Fruit fly (Drosophila melanogaster) whole organism, embryonic: Measurements from ENCODE around the gene gro.
A peak's percentile ranks its signal among the peaks of the same experiment; 100 is the strongest.

ENCODE experiments used
- CG12236 ChIP-seq: fragments of 200-800 bp; sonication (Bioruptor generic); optimal IDR thresholded peaks from 2 replicates; lab custom pipeline; 2016; ENCODE audit warnings: missing biosample characterization, missing genetic modification characterization
- CG12942 ChIP-seq: fragments of 200-800 bp; sonication (Bioruptor generic); optimal IDR thresholded peaks from 3 replicates; lab custom pipeline; 2016; ENCODE audit warnings: missing biosample characterization, missing genetic modification characterization
- CG13775 ChIP-seq: fragments of 200-800 bp; sonication (Bioruptor generic); optimal IDR thresholded peaks from 3 replicates; lab custom pipeline; 2017; ENCODE audit warnings: missing biosample characterization, mild to moderate bottlenecking, missing genetic modification characterization
- CG15011 ChIP-seq: fragments of 200-800 bp; sonication (Bioruptor generic); optimal IDR thresholded peaks from 3 replicates; lab custom pipeline; 2018; ENCODE audit warnings: missing biosample characterization, mild to moderate bottlenecking, missing genetic modification characterization
- CG17802 ChIP-seq: fragments of 200-800 bp; sonication (Bioruptor generic); optimal IDR thresholded peaks from 2 replicates; lab custom pipeline; 2018; ENCODE audit warnings: missing biosample characterization, mild to moderate bottlenecking, missing genetic modification characterization, moderate library complexity
- CG18619 ChIP-seq: fragments of 200-800 bp; sonication (Bioruptor generic); optimal IDR thresholded peaks from 3 replicates; lab custom pipeline; 2017; ENCODE audit warnings: missing biosample characterization, mild to moderate bottlenecking, missing genetic modification characterization
- CG2875 ChIP-seq: fragments of 200-800 bp; sonication (Bioruptor generic); optimal IDR thresholded peaks from 2 replicates; lab custom pipeline; 2017; ENCODE audit warnings: missing biosample characterization, mild to moderate bottlenecking, missing genetic modification characterization, missing genetic modification reagents
- CG32532 ChIP-seq: fragments of 200-800 bp; sonication (Bioruptor generic); IDR thresholded peaks from 2 replicates; pipeline ENCODE4 v1.3.6; 2022; ENCODE audit warnings: missing biosample characterization, missing genetic modification characterization
- CG3407 ChIP-seq: fragments of 200-800 bp; sonication (Bioruptor generic); optimal IDR thresholded peaks from 2 replicates; lab custom pipeline; 2018; ENCODE audit warnings: missing biosample characterization, mild to moderate bottlenecking, missing genetic modification characterization
- CG34422 ChIP-seq: fragments of 200-800 bp; sonication (Bioruptor generic); IDR thresholded peaks from 3 replicates; pipeline ENCODE4 v1.3.6; 2022; ENCODE audit warnings: missing biosample characterization, missing genetic modification characterization
- CG4707 ChIP-seq: fragments of 200-800 bp; sonication (Bioruptor generic); optimal IDR thresholded peaks from 2 replicates; lab custom pipeline; 2018; ENCODE audit warnings: missing biosample characterization, mild to moderate bottlenecking, missing genetic modification characterization, moderate library complexity
- CG5953 ChIP-seq: fragments of 200-800 bp; sonication (Bioruptor generic); IDR thresholded peaks from 2 replicates; pipeline ENCODE4 v1.3.6; 2022; ENCODE audit warnings: missing biosample characterization, missing genetic modification characterization
- CG6254 ChIP-seq: fragments of 200-800 bp; sonication (Bioruptor generic); optimal IDR thresholded peaks from 3 replicates; lab custom pipeline; 2017; ENCODE audit warnings: mild to moderate bottlenecking, missing biosample characterization, missing genetic modification reagents, missing genetic modification characterization
- CG7839 ChIP-seq: fragments of 200-800 bp; sonication (Bioruptor generic); optimal IDR thresholded peaks from 3 replicates; lab custom pipeline; 2018; ENCODE audit warnings: missing biosample characterization, mild to moderate bottlenecking, missing genetic modification characterization, moderate library complexity
- CG7987 ChIP-seq: fragments of 200-800 bp; sonication (Bioruptor generic); optimal IDR thresholded peaks from 2 replicates; lab custom pipeline; 2018; ENCODE audit warnings: missing biosample characterization, mild to moderate bottlenecking, missing genetic modification characterization, moderate library complexity
- CG8924 ChIP-seq: fragments of 200-800 bp; optimal IDR thresholded peaks from 3 replicates; lab custom pipeline; 2019; ENCODE audit warnings: missing biosample characterization, mild to moderate bottlenecking, missing genetic modification characterization, moderate library complexity
- CG9215 ChIP-seq: fragments of 200-800 bp; sonication (Bioruptor generic); IDR thresholded peaks from 2 replicates; pipeline ENCODE4 v1.3.6; 2022; ENCODE audit warnings: missing biosample characterization, missing genetic modification characterization
- CG9876 ChIP-seq: fragments of 200-800 bp; sonication (Bioruptor generic); optimal IDR thresholded peaks from 2 replicates; lab custom pipeline; 2016; ENCODE audit warnings: missing biosample characterization, missing genetic modification characterization
- CTCF ChIP-seq: fragments of 200-800 bp; sonication (Bioruptor generic); optimal IDR thresholded peaks from 2 replicates; lab custom pipeline; 2017; ENCODE audit warnings: missing biosample characterization, mild to moderate bottlenecking, missing genetic modification characterization, moderate library complexity
- Fer2 ChIP-seq: fragments of 200-800 bp; sonication (Bioruptor generic); optimal IDR thresholded peaks from 2 replicates; lab custom pipeline; 2018; ENCODE audit warnings: missing biosample characterization, mild to moderate bottlenecking, missing genetic modification characterization, moderate library complexity
- H15 ChIP-seq: fragments of 200-800 bp; sonication (Bioruptor generic); IDR thresholded peaks from 3 replicates; pipeline ENCODE4 v1.3.6; 2022; ENCODE audit warnings: missing biosample characterization, missing genetic modification characterization
- H2.0 ChIP-seq: fragments of 200-800 bp; sonication (Bioruptor generic); IDR thresholded peaks from 2 replicates; pipeline ENCODE4 v1.3.6; 2022; ENCODE audit warnings: missing biosample characterization, missing genetic modification characterization
- HLH3B ChIP-seq: fragments of 200-800 bp; sonication (Bioruptor generic); IDR thresholded peaks from 2 replicates; pipeline ENCODE4 v1.3.6; 2022; ENCODE audit warnings: missing biosample characterization, missing genetic modification characterization
- Med ChIP-seq: fragments of 200-800 bp; sonication (Bioruptor generic); peaks from one replicate; lab custom pipeline; 2016; ENCODE audit warnings: missing biosample characterization, missing genetic modification characterization, mild to moderate bottlenecking, inconsistent platforms, moderate library complexity
- Mes4 ChIP-seq: fragments of 200-800 bp; sonication (Bioruptor generic); optimal IDR thresholded peaks from 2 replicates; lab custom pipeline; 2016; ENCODE audit warnings: missing biosample characterization, missing genetic modification characterization
- Mrtf ChIP-seq: fragments of 200-800 bp; sonication (Bioruptor generic); IDR thresholded peaks from 3 replicates; pipeline ENCODE4 v1.3.6; 2022; ENCODE audit warnings: missing biosample characterization, missing genetic modification characterization
- NC2β ChIP-seq: fragments of 200-800 bp; sonication (Bioruptor generic); optimal IDR thresholded peaks from 2 replicates; lab custom pipeline; 2016; ENCODE audit warnings: missing biosample characterization, missing genetic modification characterization
- Pdp1 ChIP-seq, 2 experiments: fragments of 200-800 bp; sonication (Bioruptor generic); optimal IDR thresholded peaks; 3 replicates each; lab custom pipeline; 2016; ENCODE audit warnings: missing biosample characterization in 2 of 2, missing genetic modification characterization in 2 of 2, mild to moderate bottlenecking in 1 of 2, moderate library complexity in 1 of 2
- Side ChIP-seq: fragments of 200-800 bp; sonication (Bioruptor generic); optimal IDR thresholded peaks from 2 replicates; lab custom pipeline; 2016; ENCODE audit warnings: missing biosample characterization, missing genetic modification characterization
- Six4 ChIP-seq: fragments of 200-800 bp; sonication (Bioruptor generic); optimal IDR thresholded peaks from 2 replicates; lab custom pipeline; 2016; ENCODE audit warnings: missing biosample characterization, missing genetic modification characterization
- Usf ChIP-seq: fragments of 200-800 bp; sonication (Bioruptor generic); optimal IDR thresholded peaks from 2 replicates; lab custom pipeline; 2017; ENCODE audit warnings: missing genotype, missing biosample characterization, missing genetic modification characterization
- bowl ChIP-seq: fragments of 200-800 bp; sonication (Bioruptor generic); IDR thresholded peaks from 2 replicates; pipeline ENCODE4 v1.3.6; 2022; ENCODE audit warnings: missing biosample characterization, missing genetic modification characterization
- cas ChIP-seq: fragments of 200-800 bp; sonication (Bioruptor generic); IDR thresholded peaks from 2 replicates; pipeline ENCODE4 v1.3.6; 2022; ENCODE audit warnings: missing biosample characterization, missing genetic modification characterization
- chif ChIP-seq, 2 experiments: fragments of 200-800 bp; sonication (Bioruptor generic); optimal IDR thresholded peaks; 3 replicates each; lab custom pipeline; 2016; ENCODE audit warnings: missing biosample characterization in 2 of 2, missing genetic modification characterization in 2 of 2
- chm ChIP-seq: fragments of 200-800 bp; sonication (Bioruptor generic); IDR thresholded peaks from 2 replicates; pipeline ENCODE4 v1.3.6; 2022; ENCODE audit warnings: missing biosample characterization, missing genetic modification characterization
- dm ChIP-seq: fragments of 200-800 bp; sonication (Bioruptor generic); optimal IDR thresholded peaks from 3 replicates; lab custom pipeline; 2016; ENCODE audit warnings: missing biosample characterization, missing genetic modification characterization
- emc ChIP-seq: fragments of 200-800 bp; sonication (Bioruptor generic); optimal IDR thresholded peaks from 2 replicates; lab custom pipeline; 2016; ENCODE audit warnings: missing biosample characterization, missing genetic modification characterization
- hb ChIP-seq: fragments of 200-800 bp; sonication (Bioruptor generic); IDR thresholded peaks from 3 replicates; pipeline ENCODE4 v1.3.6; 2022; ENCODE audit warnings: missing biosample characterization, missing genetic modification characterization; ENCODE audit not compliant: partially characterized antibody
- hth ChIP-seq: fragments of >200 bp; optimal IDR thresholded peaks from 2 replicates; lab custom pipeline; 2017; ENCODE audit warnings: inconsistent platforms
- inv ChIP-seq: fragments of 200-800 bp; sonication (Bioruptor generic); IDR thresholded peaks from 2 replicates; pipeline ENCODE4 v1.3.6; 2022; ENCODE audit warnings: missing biosample characterization, missing genetic modification characterization; ENCODE audit not compliant: partially characterized antibody
- nmo ChIP-seq: fragments of 200-800 bp; sonication (Bioruptor generic); optimal IDR thresholded peaks from 2 replicates; lab custom pipeline; 2018; ENCODE audit warnings: missing biosample characterization, mild to moderate bottlenecking, missing genetic modification characterization, moderate library complexity
- pnt ChIP-seq: fragments of 200-800 bp; sonication (Bioruptor generic); optimal IDR thresholded peaks from 3 replicates; lab custom pipeline; 2016; ENCODE audit warnings: missing biosample characterization, missing genetic modification characterization
- pzg ChIP-seq: fragments of 200-800 bp; sonication (Bioruptor generic); optimal IDR thresholded peaks from 3 replicates; lab custom pipeline; 2018; ENCODE audit warnings: missing biosample characterization, mild to moderate bottlenecking, missing genetic modification characterization, moderate library complexity
- sim ChIP-seq: fragments of 200-800 bp; sonication (Bioruptor generic); IDR thresholded peaks from 2 replicates; pipeline ENCODE4 v1.3.6; 2022; ENCODE audit warnings: missing biosample characterization, missing genetic modification characterization
- slp2 ChIP-seq: fragments of 200-800 bp; sonication (Bioruptor generic); optimal IDR thresholded peaks from 2 replicates; lab custom pipeline; 2016; ENCODE audit warnings: missing biosample characterization, missing genetic modification characterization
- sr ChIP-seq: fragments of 200-800 bp; sonication (Bioruptor generic); IDR thresholded peaks from 3 replicates; pipeline ENCODE4 v1.3.6; 2022; ENCODE audit warnings: missing biosample characterization, missing genetic modification characterization
- tgo ChIP-seq: fragments of 200-800 bp; sonication (Bioruptor generic); IDR thresholded peaks from 3 replicates; pipeline ENCODE4 v1.3.6; 2022; ENCODE audit warnings: missing biosample characterization, missing genetic modification characterization
- ttk ChIP-seq: fragments of 200-800 bp; sonication (Bioruptor generic); IDR thresholded peaks from 2 replicates; pipeline ENCODE4 v2.1.2; 2022; ENCODE audit warnings: missing biosample characterization, missing genetic modification characterization
- wor ChIP-seq: fragments of 200-800 bp; sonication (Bioruptor generic); IDR thresholded peaks from 2 replicates; pipeline ENCODE4 v1.3.6; 2022; ENCODE audit warnings: missing biosample characterization, missing genetic modification characterization
- yki ChIP-seq: fragments of >200 bp; optimal IDR thresholded peaks from 3 replicates; lab custom pipeline; 2018
- zen2 ChIP-seq: fragments of 200-800 bp; sonication (Bioruptor generic); IDR thresholded peaks from 3 replicates; pipeline ENCODE4 v1.3.6; 2022; ENCODE audit warnings: missing biosample characterization, missing genetic modification characterization; ENCODE audit not compliant: partially characterized antibody

The gro gene

dm6 chr3R:26042131-26042885, 772 bp downstream of the gro start (continued):
- peak; percentile 97 for TF ChIP-seq Side (GFP tag; lab: Kevin White, UChicago)
- peak; percentile 88 for TF ChIP-seq Usf
- TF ChIP-seq CG5953 (GFP tag; lab: Robert Waterston, UW): peak; percentile 96
- TF ChIP-seq tgo (GFP tag; lab: Robert Waterston, UW): peak; percentile 97
- TF ChIP-seq sim (GFP tag; lab: Robert Waterston, UW): peak; percentile 95
- no peak for TF ChIP-seq inv (GFP tag; lab: Robert Waterston, UW)
- TF ChIP-seq CG8924 (tag; lab: Kevin White, UChicago): peak; percentile 94
- no peak for TF ChIP-seq zen2 (GFP tag; lab: Robert Waterston, UW)
- peak; percentile 96 to 97 for TF ChIP-seq chif (GFP tag; optimal IDR thresholded peaks at IDR 0.05; lab: Kevin White, UChicago)
- TF ChIP-seq H2.0 (GFP tag; lab: Robert Waterston, UW): peak; percentile 98
- TF ChIP-seq sr: peak; percentile 92
- TF ChIP-seq CG12942: peak; percentile 96
- peak; percentile 94 for TF ChIP-seq CG3407 (GFP tag; lab: Kevin White, UChicago)
- TF ChIP-seq cas (GFP tag; lab: Robert Waterston, UW): peak; percentile 88
- peak; percentile 100 for TF ChIP-seq Med
- peak; percentile 96 for TF ChIP-seq nmo (GFP tag; lab: Kevin White, UChicago)
- TF ChIP-seq Mes4 (GFP tag; lab: Kevin White, UChicago): peak; percentile 96
- peak; percentile 97 for TF ChIP-seq chm (GFP tag; lab: Robert Waterston, UW)
- peak; percentile 96 for TF ChIP-seq Mrtf (GFP tag; lab: Robert Waterston, UW)
- peak; percentile 89 for TF ChIP-seq CG15011 (GFP tag; lab: Kevin White, UChicago)
- peak; percentile 33 for TF ChIP-seq pzg
- TF ChIP-seq bowl (GFP tag; lab: Robert Waterston, UW): peak; percentile 88
- peak; percentile 95 for TF ChIP-seq wor (GFP tag; lab: Robert Waterston, UW)
- TF ChIP-seq yki (lab: Kevin White, UChicago): no peak
- TF ChIP-seq H15: peak; percentile 97
- TF ChIP-seq Six4 (GFP tag; lab: Kevin White, UChicago): peak; percentile 96
- TF ChIP-seq CG9215 (GFP tag; lab: Robert Waterston, UW): peak; percentile 93
- TF ChIP-seq pnt (GFP tag; lab: Kevin White, UChicago): peak; percentile 96
- TF ChIP-seq ttk (GFP tag; lab: Robert Waterston, UW): peak; percentile 96
- peak; percentile 97 for TF ChIP-seq dm (GFP tag; lab: Kevin White, UChicago)
- TF ChIP-seq CG32532: peak; percentile 98
- no peak for TF ChIP-seq hth (lab: Kevin White, UChicago)
- TF ChIP-seq CG34422 (GFP tag; lab: Robert Waterston, UW): peak; percentile 98
- peak; percentile 95 for TF ChIP-seq CG2875 (GFP tag; lab: Kevin White, UChicago)
- peak; percentile 85 for TF ChIP-seq CG7987
- TF ChIP-seq Pdp1 (GFP tag; optimal IDR thresholded peaks at IDR 0.05; lab: Kevin White, UChicago): peak; percentile 96 to 97
- TF ChIP-seq CG17802: peak; percentile 89
- peak; percentile 93 for TF ChIP-seq CG6254
- TF ChIP-seq hb (GFP tag; lab: Robert Waterston, UW): no peak
- TF ChIP-seq CG18619 (GFP tag; lab: Kevin White, UChicago): peak; percentile 95
- TF ChIP-seq CG4707 (GFP tag; lab: Kevin White, UChicago): peak; percentile 76
- peak; percentile 91 for TF ChIP-seq emc (GFP tag; lab: Kevin White, UChicago)
- TF ChIP-seq Fer2: peak; percentile 80
- TF ChIP-seq slp2 (GFP tag; lab: Kevin White, UChicago): peak; percentile 97
- peak; percentile 97 for TF ChIP-seq CG13775 (GFP tag; lab: Kevin White, UChicago)
- TF ChIP-seq CG7839 (tag; lab: Kevin White, UChicago): peak; percentile 96
- peak; percentile 95 for TF ChIP-seq CG12236 (GFP tag; lab: Kevin White, UChicago)
- peak; percentile 96 for TF ChIP-seq HLH3B (GFP tag; lab: Robert Waterston, UW)
- TF ChIP-seq CG9876: peak; percentile 94
- peak; percentile 65 for TF ChIP-seq CTCF (GFP tag; lab: Kevin White, UChicago)
- TF ChIP-seq NC2β: peak; percentile 96
